Fruit fly (Drosophila melanogaster) whole organism, larva: ENCODE measurements around the gene Ggt-1.

Experiments used
- noc ChIP-seq: fragments of 200-800 bp; sonication (Bioruptor generic); optimal IDR thresholded peaks from 3 replicates; lab custom pipeline; 2019; ENCODE audit warnings: missing biosample characterization, mild to moderate bottlenecking, missing genetic modification characterization, moderate library complexity

Ggt-1 gene

dm6 chrX:18499679-18500187 lies 12.6 kb downstream of the Ggt-1 start, which contains the start of the genes Pgant7 and Xrcc2:
Pgant7 (minus strand) TSS chrX:18499986.
Xrcc2 (plus strand) TSS chrX:18500127.
- no peak for TF ChIP-seq noc (tag; lab: Kevin White, UChicago)

- TF ChIP-seq noc (tag; lab: Kevin White, UChicago): peak; percentile 62
These were observed 18.1 kb downstream of the Ggt-1 start, which contains the start of gene CG15043 for dm6 chrX:18494165-18494740. CG15043 (minus strand) TSS chrX:18494168.

dm6 chrX:18491941-18492340 lies 20.4 kb downstream of the Ggt-1 start, which contains the start of gene CG15044:
CG15044 (minus strand) TSS chrX:18492006.
- no peak for TF ChIP-seq noc (tag; lab: Kevin White, UChicago)

dm6 chrX:18489509-18489908 lies 22.8 kb downstream of the Ggt-1 start, which contains the start of gene CG15046:
CG15046 (minus strand) TSS chrX:18489620.
- no peak for TF ChIP-seq noc (tag; lab: Kevin White, UChicago)

- no peak for TF ChIP-seq noc (tag; lab: Kevin White, UChicago)
These were observed 25.8 kb downstream of the Ggt-1 start, which contains the start of gene psh for dm6 chrX:18486356-18487059. psh (minus strand) TSS chrX:18486921.

- TF ChIP-seq noc (tag; lab: Kevin White, UChicago): no peak
These were observed 28.8 kb downstream of the Ggt-1 start, which contains the start of gene Hayan for dm6 chrX:18483261-18484218. Hayan (minus strand) TSS chrX:18483772.

- no peak for TF ChIP-seq noc (tag; lab: Kevin White, UChicago)
These were observed 29.8 kb downstream of the Ggt-1 start for dm6 chrX:18482537-18482936.

dm6 chrX:18479307-18480134 lies 32.8 kb downstream of the Ggt-1 start, which contains the start of gene CG32547:
CG32547 (minus strand) TSS chrX:18479487.
- TF ChIP-seq noc (tag; lab: Kevin White, UChicago): no peak

dm6 chrX:18467881-18468280 lies 44.4 kb downstream of the Ggt-1 start:
- no peak for TF ChIP-seq noc (tag; lab: Kevin White, UChicago)

dm6 chrX:18460318-18460717 lies 52.0 kb downstream of the Ggt-1 start, which contains the start of gene CG43843:
CG43843 (minus strand) TSS chrX:18460418.
- TF ChIP-seq noc (tag; lab: Kevin White, UChicago): no peak
